Worm (Caenorhabditis elegans) whole organism, dauer: Measurements from ENCODE around the gene F58F12.3.

Experiments
- unc-62 ChIP-seq: sonication (generic microtip); optimal IDR thresholded peaks from 2 replicates; lab custom pipeline; 2017; ENCODE audit warnings: missing biosample characterization, missing genetic modification reagents, missing genetic modification characterization

The F58F12.3 gene

ce11 chrII:6391195-6391594 lies at the start of gene F58F12.3:
F58F12.3 (minus strand) TSS chrII:6391295.
- TF ChIP-seq unc-62 (GFP tag; lab: Kevin White, UChicago) = no peak

- no peak for TF ChIP-seq unc-62 (GFP tag; lab: Kevin White, UChicago)
These were observed 45.8 kb upstream of the F58F12.3 start for ce11 chrII:6436845-6437244.

ce11 chrII:6425993-6426392 lies 34.9 kb upstream of the F58F12.3 start, which contains the start of gene col-75:
col-75 (plus strand) TSS chrII:6426293.
- no peak for TF ChIP-seq unc-62 (GFP tag; lab: Kevin White, UChicago)

ce11 chrII:6422812-6423211 lies 31.7 kb upstream of the F58F12.3 start, which contains the start of gene K03H9.3:
K03H9.3 (plus strand) TSS chrII:6423112.
- no peak for TF ChIP-seq unc-62 (GFP tag; lab: Kevin White, UChicago)

ce11 chrII:6419163-6419562 lies 28.1 kb upstream of the F58F12.3 start:
- TF ChIP-seq unc-62 (GFP tag; lab: Kevin White, UChicago) = no peak

ce11 chrII:6417999-6418398 lies 26.9 kb upstream of the F58F12.3 start:
- TF ChIP-seq unc-62 (GFP tag; lab: Kevin White, UChicago) = no peak

ce11 chrII:6413788-6414187 lies 22.7 kb upstream of the F58F12.3 start:
- TF ChIP-seq unc-62 (GFP tag; lab: Kevin White, UChicago) = no peak

ce11 chrII:6411660-6412451 lies 20.8 kb upstream of the F58F12.3 start:
- TF ChIP-seq unc-62 (GFP tag; lab: Kevin White, UChicago) = no peak

- TF ChIP-seq unc-62 (GFP tag; lab: Kevin White, UChicago) = no peak
These were observed 19.1 kb upstream of the F58F12.3 start, which contains the start of gene T25D10.4 for ce11 chrII:6410181-6410580. T25D10.4 (minus strand) TSS chrII:6410281.

- no peak for TF ChIP-seq unc-62 (GFP tag; lab: Kevin White, UChicago)
These were observed 18.0 kb upstream of the F58F12.3 start for ce11 chrII:6409098-6409497.

ce11 chrII:6407279-6407678 lies 16.2 kb upstream of the F58F12.3 start, which contains the start of gene spp-11:
spp-11 (minus strand) TSS chrII:6407379.
- no peak for TF ChIP-seq unc-62 (GFP tag; lab: Kevin White, UChicago)

- no peak for TF ChIP-seq unc-62 (GFP tag; lab: Kevin White, UChicago)
These were observed 12.1 kb upstream of the F58F12.3 start, which contains the start of gene T25D10.1 for ce11 chrII:6403233-6403632. T25D10.1 (plus strand) TSS chrII:6403401.

- no peak for TF ChIP-seq unc-62 (GFP tag; lab: Kevin White, UChicago)
These were observed 10.6 kb upstream of the F58F12.3 start, which contains the start of gene btb-2 for ce11 chrII:6401649-6402048. btb-2 (plus strand) TSS chrII:6401949.

ce11 chrII:6398406-6398805 lies 7.3 kb upstream of the F58F12.3 start, which contains the start of gene zig-10:
zig-10 (plus strand) TSS chrII:6398706.
- TF ChIP-seq unc-62 (GFP tag; lab: Kevin White, UChicago) = no peak

ce11 chrII:6394037-6394436 lies 2.9 kb upstream of the F58F12.3 start:
- no peak for TF ChIP-seq unc-62 (GFP tag; lab: Kevin White, UChicago)

- TF ChIP-seq unc-62 (GFP tag; lab: Kevin White, UChicago) = no peak
These were observed 3.2 kb downstream of the F58F12.3 start, which contains the start of gene F58F12.2 for ce11 chrII:6387937-6388336. F58F12.2 (minus strand) TSS chrII:6388037.

ce11 chrII:6386467-6386866 lies 4.6 kb downstream of the F58F12.3 start, which contains the start of gene F58F12.4:
F58F12.4 (plus strand) TSS chrII:6386767.
- TF ChIP-seq unc-62 (GFP tag; lab: Kevin White, UChicago) = no peak
